Worm (Caenorhabditis elegans) whole organism, L1 larva: ENCODE measurements around the gene pdf-1.

ENCODE experiments used
- C16A3.4 ChIP-seq: fragments of 150-350 bp; optimal IDR thresholded peaks from 2 replicates; lab custom pipeline; 2014; ENCODE audit warnings: missing biosample characterization, missing genetic modification characterization
- F16B12.6 ChIP-seq: fragments of 150-350 bp; optimal IDR thresholded peaks from 2 replicates; lab custom pipeline; 2014; ENCODE audit warnings: missing biosample characterization, missing genetic modification characterization
- aly-2 ChIP-seq: fragments of 150-350 bp; optimal IDR thresholded peaks from 2 replicates; lab custom pipeline; 2014; ENCODE audit warnings: missing biosample characterization, missing genetic modification characterization
- ama-1 ChIP-seq: fragments of 150-350 bp; optimal IDR thresholded peaks from 2 replicates; lab custom pipeline; 2014
- ceh-82 ChIP-seq, 3 experiments: fragments of 150-350 bp in 1 of 3; sonication (generic microtip) in 2 of 3; optimal IDR thresholded peaks; 2 replicates each; lab custom pipeline; 2014 to 2017; ENCODE audit warnings: missing biosample characterization in 3 of 3, missing genetic modification characterization in 3 of 3
- ceh-90 ChIP-seq: sonication (generic microtip); optimal IDR thresholded peaks from 2 replicates; lab custom pipeline; 2016; ENCODE audit warnings: missing genetic modification characterization, missing compliant biosample characterization
- dpl-1 ChIP-seq, 3 experiments: fragments of 150-350 bp in 2 of 3; sonication (generic microtip) in 1 of 3; optimal IDR thresholded peaks; 2 replicates each; lab custom pipeline; 2014 to 2017; ENCODE audit warnings: missing biosample characterization in 3 of 3, missing genetic modification characterization in 3 of 3, missing genetic modification reagents in 3 of 3
- efl-1 ChIP-seq, 4 experiments: fragments of 150-350 bp; optimal IDR thresholded peaks in 3 of 4; peaks in 1 of 4; 1 replicate in 1 of 4; 2 replicates in 3 of 4; lab custom pipeline; 2014; ENCODE audit warnings: missing biosample characterization in 2 of 4, missing genetic modification characterization in 2 of 4, missing genetic modification reagents in 2 of 4
- elt-3 ChIP-seq, 6 experiments: fragments of 150-350 bp in 1 of 6; sonication (generic microtip); optimal IDR thresholded peaks; 2 replicates each; lab custom pipeline; 2017 to 2018; ENCODE audit warnings: missing biosample characterization in 6 of 6, missing genetic modification characterization in 6 of 6, inconsistent platforms in 1 of 6
- ets-5 ChIP-seq: fragments of 200-800 bp; sonication (Bioruptor generic); IDR thresholded peaks from 2 replicates; pipeline ENCODE4 v1.3.6; 2022; ENCODE audit warnings: missing genetic modification characterization, missing compliant biosample characterization
- fkh-8 ChIP-seq: sonication (generic microtip); optimal IDR thresholded peaks from 2 replicates; lab custom pipeline; 2016; ENCODE audit warnings: mild to moderate bottlenecking, missing genetic modification characterization, missing compliant biosample characterization
- hlh-17 ChIP-seq: fragments of 200-800 bp; sonication (Bioruptor generic); optimal IDR thresholded peaks from 2 replicates; lab custom pipeline; 2018; ENCODE audit warnings: missing genetic modification characterization, mild to moderate bottlenecking, missing compliant biosample characterization, moderate library complexity, borderline replicate concordance
- hlh-4 ChIP-seq: sonication (generic microtip); optimal IDR thresholded peaks from 2 replicates; lab custom pipeline; 2016; ENCODE audit warnings: mild to moderate bottlenecking, missing genetic modification characterization, missing compliant biosample characterization
- jun-1 ChIP-seq: fragments of 150-350 bp; optimal IDR thresholded peaks from 2 replicates; lab custom pipeline; 2014; ENCODE audit warnings: missing biosample characterization, missing genetic modification reagents, missing genetic modification characterization
- lin-13 ChIP-seq: fragments of 150-350 bp; optimal IDR thresholded peaks from 2 replicates; lab custom pipeline; 2014; ENCODE audit warnings: missing biosample characterization, missing genetic modification reagents, missing genetic modification characterization
- lin-14 ChIP-seq: fragments of 200-800 bp; sonication (Bioruptor generic); optimal IDR thresholded peaks from 2 replicates; lab custom pipeline; 2018; ENCODE audit warnings: mild to moderate bottlenecking, missing genetic modification characterization, moderate library complexity, missing compliant biosample characterization
- lin-15B ChIP-seq: fragments of 150-350 bp; sonication (generic microtip); optimal IDR thresholded peaks from 3 replicates; lab custom pipeline; 2014; ENCODE audit warnings: missing biosample characterization, missing genetic modification characterization
- lin-35 ChIP-seq, 2 experiments: fragments of 150-350 bp; optimal IDR thresholded peaks; 2 replicates each; lab custom pipeline; 2014; ENCODE audit warnings: missing biosample characterization in 2 of 2, missing genetic modification characterization in 2 of 2, missing genetic modification reagents in 2 of 2
- lsy-2 ChIP-seq, 2 experiments: fragments of 150-350 bp; optimal IDR thresholded peaks; 2 replicates each; lab custom pipeline; 2014; ENCODE audit warnings: missing biosample characterization in 2 of 2, missing genetic modification characterization in 2 of 2
- mab-9 ChIP-seq: fragments of 200-800 bp; sonication (Bioruptor generic); IDR thresholded peaks from 2 replicates; pipeline ENCODE4 v1.3.6; 2022; ENCODE audit warnings: missing genetic modification reagents, missing genetic modification characterization, missing compliant biosample characterization
- mef-2 ChIP-seq: fragments of 150-350 bp; optimal IDR thresholded peaks from 2 replicates; lab custom pipeline; 2014; ENCODE audit warnings: missing biosample characterization, missing genetic modification characterization
- mep-1 ChIP-seq: fragments of 150-350 bp; optimal IDR thresholded peaks from 2 replicates; lab custom pipeline; 2014; ENCODE audit warnings: missing biosample characterization, missing genetic modification characterization
- nhr-20 ChIP-seq: sonication (generic microtip); optimal IDR thresholded peaks from 2 replicates; lab custom pipeline; 2016; ENCODE audit warnings: mild to moderate bottlenecking, missing genetic modification characterization, missing compliant biosample characterization
- nhr-28 ChIP-seq: fragments of 150-350 bp; optimal IDR thresholded peaks from 2 replicates; lab custom pipeline; 2014; ENCODE audit warnings: missing biosample characterization, missing genetic modification characterization
- nhr-47 ChIP-seq: sonication (generic microtip); optimal IDR thresholded peaks from 2 replicates; lab custom pipeline; 2016; ENCODE audit warnings: mild to moderate bottlenecking, missing genetic modification characterization, moderate library complexity, missing compliant biosample characterization
- nhr-71 ChIP-seq: sonication (generic microtip); optimal IDR thresholded peaks from 2 replicates; lab custom pipeline; 2016; ENCODE audit warnings: mild to moderate bottlenecking, missing genetic modification characterization, moderate library complexity, missing compliant biosample characterization
- nhr-76 ChIP-seq: sonication (generic microtip); optimal IDR thresholded peaks from 2 replicates; lab custom pipeline; 2017; ENCODE audit warnings: missing biosample characterization, missing genetic modification characterization
- nhr-77 ChIP-seq: fragments of 150-350 bp; optimal IDR thresholded peaks from 2 replicates; lab custom pipeline; 2014; ENCODE audit warnings: missing biosample characterization, missing genetic modification characterization
- nhr-85 ChIP-seq: sonication (generic microtip); peaks from one replicate; lab custom pipeline; 2016; ENCODE audit warnings: missing genetic modification characterization, inconsistent platforms, missing compliant biosample characterization
- pqm-1 ChIP-seq: sonication (generic microtip); optimal IDR thresholded peaks from 3 replicates; lab custom pipeline; 2017; ENCODE audit warnings: missing biosample characterization, missing genetic modification characterization
- rnt-1 ChIP-seq: sonication (generic microtip); optimal IDR thresholded peaks from 2 replicates; lab custom pipeline; 2016; ENCODE audit warnings: mild to moderate bottlenecking, missing genetic modification characterization, moderate library complexity, missing compliant biosample characterization
- skn-1 ChIP-seq: fragments of 150-350 bp; optimal IDR thresholded peaks from 2 replicates; lab custom pipeline; 2014; ENCODE audit warnings: missing biosample characterization, missing genetic modification characterization
- snpc-4 ChIP-seq: fragments of 150-350 bp; optimal IDR thresholded peaks from 2 replicates; lab custom pipeline; 2014; ENCODE audit warnings: missing biosample characterization, missing genetic modification characterization
- snu-23 ChIP-seq: sonication (generic microtip); optimal IDR thresholded peaks from 2 replicates; lab custom pipeline; 2016; ENCODE audit warnings: missing genetic modification characterization, missing compliant biosample characterization
- swsn-7 ChIP-seq: sonication (generic microtip); optimal IDR thresholded peaks from 2 replicates; lab custom pipeline; 2016; ENCODE audit warnings: missing genetic modification characterization, missing compliant biosample characterization
- tbx-2 ChIP-seq: sonication (generic microtip); optimal IDR thresholded peaks from 2 replicates; lab custom pipeline; 2016; ENCODE audit warnings: missing genetic modification characterization, missing compliant biosample characterization
- tlp-1 ChIP-seq: fragments of 150-350 bp; optimal IDR thresholded peaks from 2 replicates; lab custom pipeline; 2014; ENCODE audit warnings: missing biosample characterization, missing genetic modification characterization
- unc-130 ChIP-seq: fragments of 150-350 bp; optimal IDR thresholded peaks from 2 replicates; lab custom pipeline; 2017; ENCODE audit warnings: missing biosample characterization, missing genetic modification characterization, inconsistent platforms
- unc-30 ChIP-seq: sonication (generic microtip); optimal IDR thresholded peaks from 2 replicates; lab custom pipeline; 2017; ENCODE audit warnings: missing biosample characterization, missing genetic modification characterization
- unc-86 ChIP-seq: sonication (generic microtip); optimal IDR thresholded peaks from 2 replicates; lab custom pipeline; 2016; ENCODE audit warnings: missing genetic modification characterization, missing compliant biosample characterization
- unc-98 ChIP-seq: fragments of 200-800 bp; sonication (Bioruptor generic); IDR thresholded peaks from 2 replicates; pipeline ENCODE4 v1.3.6; 2022; ENCODE audit warnings: missing genetic modification characterization, missing compliant biosample characterization
- xbp-1 ChIP-seq: sonication (generic microtip); optimal IDR thresholded peaks from 2 replicates; lab custom pipeline; 2016; ENCODE audit warnings: missing genetic modification characterization, missing compliant biosample characterization
- zag-1 ChIP-seq: fragments of 150-350 bp; optimal IDR thresholded peaks from 2 replicates; lab custom pipeline; 2014; ENCODE audit warnings: missing biosample characterization, missing genetic modification characterization
- zip-4 ChIP-seq: fragments of 200-800 bp; sonication (Bioruptor generic); optimal IDR thresholded peaks from 2 replicates; lab custom pipeline; 2018; ENCODE audit warnings: mild to moderate bottlenecking, missing genetic modification characterization, moderate library complexity, missing compliant biosample characterization

Gene pdf-1

ce11 chrIII:6929558-6930167 is 17.4 kb upstream of the pdf-1 start, which contains the start of gene inf-1:
Gene inf-1, plus strand, starts transcription at chrIII:6930134.
- TF ChIP-seq swsn-7 (tag; lab: Kevin White, UChicago) (peak; percentile 26), dpl-1 (GFP tag; optimal IDR thresholded peaks at IDR 0.05; lab: Kevin White, UChicago) (peak; percentile 41 to 77 (median 61)), rnt-1 (peak; percentile 29), lin-35 (GFP tag; optimal IDR thresholded peaks at IDR 0.05; lab: Kevin White, UChicago) (peak; percentile 69 to 81), nhr-20 (tag; lab: Kevin White, UChicago) (peak; percentile 34), nhr-28 (no peak), nhr-71 (peak; percentile 41), lin-15B (tag; lab: Kevin White, UChicago) (peak; percentile 67), unc-98 (GFP tag; lab: Robert Waterston, UW) (no peak), elt-3 (tag; optimal IDR thresholded peaks at IDR 0.05; lab: Kevin White, UChicago) (peak in 2 of 6 experiments; percentile 19 to 46), xbp-1 (tag; lab: Kevin White, UChicago) (peak; percentile 44), lin-13 (peak; percentile 25), zag-1 (tag; lab: Kevin White, UChicago) (no peak), nhr-47 (peak; percentile 18), unc-130 (tag; lab: Kevin White, UChicago) (peak; percentile 25), ceh-82 (tag; optimal IDR thresholded peaks at IDR 0.05; lab: Kevin White, UChicago) (peak in 1 of 3 experiments; percentile 40), mab-9 (no peak), snpc-4 (tag; lab: Kevin White, UChicago) (no peak), C16A3.4 (peak; percentile 55), mep-1 (tag; lab: Kevin White, UChicago) (peak; percentile 66), tlp-1 (tag; lab: Kevin White, UChicago) (no peak), skn-1 (tag; lab: Kevin White, UChicago) (peak; percentile 48), mef-2 (tag; lab: Kevin White, UChicago) (no peak), fkh-8 (tag; lab: Kevin White, UChicago) (peak; percentile 14), F16B12.6 (tag; lab: Kevin White, UChicago) (peak; percentile 16), efl-1 (optimal IDR thresholded peaks at IDR 0.05; lab: Kevin White, UChicago) (peak; percentile 63), efl-1 (GFP tag; optimal IDR thresholded peaks at IDR 0.05 in 1 of 2; lab: Kevin White, UChicago) (peak; percentile 70 to 91), pqm-1 (tag; lab: Kevin White, UChicago) (no peak), lin-14 (peak; percentile 54), lsy-2 (tag; optimal IDR thresholded peaks at IDR 0.05; lab: Kevin White, UChicago) (peak; percentile 67 to 88), nhr-77 (tag; lab: Kevin White, UChicago) (no peak), unc-86 (tag; lab: Kevin White, UChicago) (no peak), jun-1 (tag; lab: Kevin White, UChicago) (no peak), snu-23 (peak; percentile 56), nhr-85 (tag; lab: Kevin White, UChicago) (peak; percentile 57)
- TF ChIP-seq, all 84 proteins: peak for 23

- TF ChIP-seq hlh-4 (tag; lab: Kevin White, UChicago): no peak
- TF ChIP-seq unc-86 (tag; lab: Kevin White, UChicago): no peak
- TF ChIP-seq aly-2 (tag; lab: Kevin White, UChicago): no peak
- no peak for TF ChIP-seq pqm-1 (tag; lab: Kevin White, UChicago)
- no peak for TF ChIP-seq ama-1
- TF ChIP-seq nhr-20 (tag; lab: Kevin White, UChicago): no peak
- TF ChIP-seq unc-130 (tag; lab: Kevin White, UChicago): no peak
- TF ChIP-seq F16B12.6 (tag; lab: Kevin White, UChicago): no peak
- TF ChIP-seq mef-2 (tag; lab: Kevin White, UChicago): no peak
- no peak for TF ChIP-seq tbx-2 (tag; lab: Kevin White, UChicago)
- no peak for TF ChIP-seq ceh-90
- TF ChIP-seq xbp-1 (tag; lab: Kevin White, UChicago): no peak
- TF ChIP-seq mab-9: no peak
- TF ChIP-seq snu-23: no peak
- no peak for TF ChIP-seq hlh-17
- TF ChIP-seq unc-30 (tag; lab: Kevin White, UChicago): no peak
- TF ChIP-seq zip-4 (GFP tag; lab: Kevin White, UChicago): no peak
- no peak for TF ChIP-seq elt-3 (tag; optimal IDR thresholded peaks at IDR 0.05; lab: Kevin White, UChicago)
- TF ChIP-seq nhr-76: no peak
- TF ChIP-seq ets-5 (GFP tag; lab: Robert Waterston, UW): no peak
Observed at ce11 chrIII:6928725-6929124, 16.4 kb upstream of the pdf-1 start, which contains the start of gene flap-1. Gene flap-1, minus strand, starts transcription at chrIII:6928825.
